Worm (Caenorhabditis elegans) whole organism, L4 larva: ENCODE data around the gene ZK622.5.
A peak's percentile ranks its signal among the peaks of the same experiment; 100 is the strongest.

Experiments
- D1046.2 ChIP-seq: fragments of 200-800 bp; sonication (Bioruptor generic); IDR thresholded peaks from 2 replicates; pipeline ENCODE4 v1.3.6; 2022; ENCODE audit warnings: missing genetic modification characterization, missing compliant biosample characterization
- F10B5.3 ChIP-seq: sonication (generic microtip); optimal IDR thresholded peaks from 2 replicates; lab custom pipeline; 2016; ENCODE audit warnings: mild to moderate bottlenecking, missing genetic modification characterization, missing compliant biosample characterization
- F26F4.8 ChIP-seq: fragments of 200-800 bp; sonication (Bioruptor generic); conservative IDR thresholded peaks from 2 replicates; pipeline ENCODE4 v1.3.6; 2022; ENCODE audit warnings: missing genetic modification characterization, missing compliant biosample characterization
- F37D6.2 ChIP-seq: sonication (generic microtip); optimal IDR thresholded peaks from 2 replicates; lab custom pipeline; 2016; ENCODE audit warnings: mild to moderate bottlenecking, missing genetic modification characterization, missing compliant biosample characterization
- F49E8.2 ChIP-seq: sonication (generic microtip); optimal IDR thresholded peaks from 2 replicates; lab custom pipeline; 2016; ENCODE audit warnings: missing compliant biosample characterization, mild to moderate bottlenecking, missing genetic modification characterization, borderline replicate concordance
- R02D3.7 ChIP-seq: fragments of 150-350 bp; sonication (generic microtip); optimal IDR thresholded peaks from 3 replicates; lab custom pipeline; 2014; ENCODE audit warnings: missing biosample characterization, missing genetic modification characterization
- T20F7.1 ChIP-seq: fragments of 200-800 bp; sonication (Bioruptor generic); optimal IDR thresholded peaks from 2 replicates; lab custom pipeline; 2018; ENCODE audit warnings: mild to moderate bottlenecking, missing genetic modification characterization, missing compliant biosample characterization
- T26A8.4 ChIP-seq: fragments of 200-800 bp; sonication (Bioruptor generic); IDR thresholded peaks from 2 replicates; pipeline ENCODE4 v1.3.6; 2022; ENCODE audit warnings: missing genetic modification characterization, missing compliant biosample characterization
- Y105C5A.15 ChIP-seq: fragments of 200-800 bp; sonication (Bioruptor generic); IDR thresholded peaks from 2 replicates; pipeline ENCODE4 v1.3.6; 2022; ENCODE audit warnings: missing genetic modification characterization, missing compliant biosample characterization
- Y5F2A.4 ChIP-seq: fragments of 200-800 bp; sonication (Bioruptor generic); optimal IDR thresholded peaks from 2 replicates; lab custom pipeline; 2018; ENCODE audit warnings: mild to moderate bottlenecking, missing genetic modification characterization, missing compliant biosample characterization
- aly-2 ChIP-seq: sonication (generic microtip); optimal IDR thresholded peaks from 2 replicates; lab custom pipeline; 2018; ENCODE audit warnings: missing biosample characterization, missing genetic modification characterization
- arid-1 ChIP-seq: fragments of 200-800 bp; sonication (Bioruptor generic); conservative IDR thresholded peaks from 2 replicates; pipeline ENCODE4 v1.3.6; 2022; ENCODE audit warnings: missing genetic modification reagents, missing genetic modification characterization, missing compliant biosample characterization
- ceh-20 ChIP-seq: fragments of 200-800 bp; sonication (Bioruptor generic); IDR thresholded peaks from 2 replicates; pipeline ENCODE4 v1.3.6; 2022; ENCODE audit warnings: missing genetic modification reagents, missing genetic modification characterization, missing compliant biosample characterization
- ceh-32 ChIP-seq: sonication (generic microtip); optimal IDR thresholded peaks from 2 replicates; lab custom pipeline; 2016; ENCODE audit warnings: mild to moderate bottlenecking, missing genetic modification characterization, missing compliant biosample characterization; ENCODE audit not compliant: poor library complexity
- ceh-62 ChIP-seq: sonication (generic microtip); optimal IDR thresholded peaks from 2 replicates; lab custom pipeline; 2017; ENCODE audit warnings: missing biosample characterization, missing genetic modification characterization
- ctbp-1 ChIP-seq: fragments of 200-800 bp; sonication (Bioruptor generic); IDR thresholded peaks from 2 replicates; pipeline ENCODE4 v1.3.6; 2022; ENCODE audit warnings: missing genetic modification reagents, missing genetic modification characterization, missing compliant biosample characterization
- daf-12 ChIP-seq: fragments of 150-350 bp; optimal IDR thresholded peaks from 2 replicates; lab custom pipeline; 2014; ENCODE audit warnings: missing biosample characterization, missing genetic modification reagents, missing genetic modification characterization
- daf-16 ChIP-seq, 3 experiments: sonication (generic microtip); optimal IDR thresholded peaks; 2 replicates each; lab custom pipeline; 2016 to 2017; ENCODE audit warnings: missing genetic modification characterization in 3 of 3, missing genetic modification reagents in 3 of 3, mild to moderate bottlenecking in 2 of 3, missing compliant biosample characterization in 2 of 3, missing biosample characterization in 1 of 3, moderate library complexity in 1 of 3
- daf-8 ChIP-seq: fragments of 200-800 bp; sonication (Bioruptor generic); IDR thresholded peaks from 2 replicates; pipeline ENCODE4 v1.3.6; 2022; ENCODE audit warnings: missing genetic modification characterization, missing compliant biosample characterization
- dmd-6 ChIP-seq: fragments of 200-800 bp; sonication (Bioruptor generic); IDR thresholded peaks from 2 replicates; pipeline ENCODE4 v1.3.6; 2022; ENCODE audit warnings: missing genetic modification reagents, missing genetic modification characterization, missing compliant biosample characterization
- dmd-8 ChIP-seq: fragments of 200-800 bp; sonication (Bioruptor generic); IDR thresholded peaks from 2 replicates; pipeline ENCODE4 v1.3.6; 2022; ENCODE audit warnings: missing genetic modification characterization, missing compliant biosample characterization
- dve-1 ChIP-seq: sonication (generic microtip); optimal IDR thresholded peaks from 2 replicates; lab custom pipeline; 2017; ENCODE audit warnings: antibody characterized with exemption, mild to moderate bottlenecking, missing genetic modification characterization, missing compliant biosample characterization; ENCODE audit not compliant: insufficient read depth
- fos-1 ChIP-seq: fragments of 150-350 bp; optimal IDR thresholded peaks from 2 replicates; lab custom pipeline; 2014; ENCODE audit warnings: missing biosample characterization, missing genetic modification characterization
- hlh-30 ChIP-seq: sonication (generic microtip); optimal IDR thresholded peaks from 2 replicates; lab custom pipeline; 2017; ENCODE audit warnings: antibody characterized with exemption, mild to moderate bottlenecking, missing genetic modification characterization, missing compliant biosample characterization; ENCODE audit not compliant: insufficient read depth
- lim-7 ChIP-seq: fragments of 200-800 bp; sonication (Bioruptor generic); IDR thresholded peaks from 2 replicates; pipeline ENCODE4 v1.3.6; 2022; ENCODE audit warnings: missing genetic modification characterization, missing compliant biosample characterization
- lin-1 ChIP-seq: fragments of 200-800 bp; sonication (Bioruptor generic); IDR thresholded peaks from 2 replicates; pipeline ENCODE4 v1.3.6; 2022; ENCODE audit warnings: missing genetic modification reagents, missing genetic modification characterization, missing compliant biosample characterization
- lir-3 ChIP-seq: sonication (generic microtip); optimal IDR thresholded peaks from 2 replicates; lab custom pipeline; 2016; ENCODE audit warnings: mild to moderate bottlenecking, missing genetic modification characterization, missing compliant biosample characterization
- lsy-2 ChIP-seq, 2 experiments: fragments of 150-350 bp in 1 of 2; sonication (generic microtip) in 1 of 2; optimal IDR thresholded peaks; 2 replicates each; lab custom pipeline; 2014 to 2017; ENCODE audit warnings: missing biosample characterization in 2 of 2, missing genetic modification characterization in 2 of 2
- mdl-1 ChIP-seq, 2 experiments: fragments of 150-350 bp in 1 of 2; sonication (generic microtip) in 1 of 2; optimal IDR thresholded peaks; 2 replicates each; lab custom pipeline; 2014 to 2017; ENCODE audit warnings: missing biosample characterization in 2 of 2, missing genetic modification characterization in 2 of 2
- mdt-29 ChIP-seq: fragments of 200-800 bp; sonication (Bioruptor generic); IDR thresholded peaks from 2 replicates; pipeline ENCODE4 v1.3.6; 2022; ENCODE audit warnings: missing genetic modification reagents, missing genetic modification characterization, missing compliant biosample characterization
- mes-2 ChIP-seq: sonication (generic microtip); optimal IDR thresholded peaks from 2 replicates; lab custom pipeline; 2016; ENCODE audit warnings: missing genotype, mild to moderate bottlenecking, missing genetic modification characterization, missing compliant biosample characterization; ENCODE audit not compliant: poor library complexity, severe bottlenecking
- mxl-3 ChIP-seq: fragments of 200-800 bp; sonication (Bioruptor generic); optimal IDR thresholded peaks from 2 replicates; lab custom pipeline; 2018; ENCODE audit warnings: mild to moderate bottlenecking, missing genetic modification characterization, missing compliant biosample characterization
- nhr-102 ChIP-seq: sonication (generic microtip); optimal IDR thresholded peaks from 2 replicates; lab custom pipeline; 2016; ENCODE audit warnings: mild to moderate bottlenecking, missing genetic modification characterization, moderate library complexity, missing compliant biosample characterization
- nhr-41 ChIP-seq: fragments of 200-800 bp; sonication (Bioruptor generic); IDR thresholded peaks from 2 replicates; pipeline ENCODE4 v1.3.6; 2022; ENCODE audit warnings: missing genetic modification reagents, missing genetic modification characterization, missing compliant biosample characterization
- nhr-48 ChIP-seq: sonication (generic microtip); optimal IDR thresholded peaks from 2 replicates; lab custom pipeline; 2016; ENCODE audit warnings: mild to moderate bottlenecking, missing genetic modification characterization, missing compliant biosample characterization
- php-3 ChIP-seq: fragments of 200-800 bp; sonication (Bioruptor generic); IDR thresholded peaks from 2 replicates; pipeline ENCODE4 v1.3.6; 2022; ENCODE audit warnings: missing genetic modification reagents, missing genetic modification characterization, missing compliant biosample characterization
- saeg-2 ChIP-seq: fragments of 200-800 bp; sonication (Bioruptor generic); IDR thresholded peaks from 2 replicates; pipeline ENCODE4 v1.3.6; 2022; ENCODE audit warnings: missing genetic modification reagents, missing genetic modification characterization, missing compliant biosample characterization
- sdz-12 ChIP-seq: fragments of 200-800 bp; sonication (Bioruptor generic); optimal IDR thresholded peaks from 2 replicates; lab custom pipeline; 2018; ENCODE audit warnings: mild to moderate bottlenecking, missing genetic modification characterization, missing compliant biosample characterization
- skn-1 ChIP-seq: fragments of 150-350 bp; optimal IDR thresholded peaks from 2 replicates; lab custom pipeline; 2014; ENCODE audit warnings: missing biosample characterization, missing genetic modification characterization
- spr-1 ChIP-seq: sonication (generic microtip); optimal IDR thresholded peaks from 2 replicates; lab custom pipeline; 2016; ENCODE audit warnings: mild to moderate bottlenecking, missing genetic modification characterization, missing compliant biosample characterization
- spr-3 ChIP-seq: fragments of 200-800 bp; sonication (Bioruptor generic); optimal IDR thresholded peaks from 2 replicates; lab custom pipeline; 2018; ENCODE audit warnings: mild to moderate bottlenecking, missing genetic modification characterization, missing compliant biosample characterization
- tra-1 ChIP-seq: fragments of 200-800 bp; sonication (Bioruptor generic); IDR thresholded peaks from 2 replicates; pipeline ENCODE4 v1.3.6; 2022; ENCODE audit warnings: missing genetic modification reagents, missing genetic modification characterization, missing compliant biosample characterization
- unc-62 ChIP-seq, 3 experiments: fragments of 150-350 bp in 1 of 3; sonication (generic microtip); optimal IDR thresholded peaks in 2 of 3; peaks in 1 of 3; 1 replicate in 1 of 3; 2 replicates in 2 of 3; lab custom pipeline; 2014 to 2017; ENCODE audit warnings: missing biosample characterization in 3 of 3, missing genetic modification characterization in 3 of 3, missing genetic modification reagents in 3 of 3, missing genotype in 1 of 3
- vab-7 ChIP-seq: fragments of 200-800 bp; sonication (Bioruptor generic); IDR thresholded peaks from 2 replicates; pipeline ENCODE4 v1.3.6; 2022; ENCODE audit warnings: missing genetic modification reagents, missing genetic modification characterization, missing compliant biosample characterization
- zag-1 ChIP-seq: fragments of 150-350 bp; optimal IDR thresholded peaks from 2 replicates; lab custom pipeline; 2014; ENCODE audit warnings: missing biosample characterization, missing genetic modification characterization
- zip-11 ChIP-seq: fragments of 200-800 bp; sonication (Bioruptor generic); IDR thresholded peaks from 2 replicates; pipeline ENCODE4 v1.3.6; 2022; ENCODE audit warnings: missing genetic modification characterization, missing compliant biosample characterization
- zip-2 ChIP-seq: fragments of 150-350 bp; optimal IDR thresholded peaks from 2 replicates; lab custom pipeline; 2014; ENCODE audit warnings: missing biosample characterization, missing genetic modification characterization
- ztf-11 ChIP-seq: fragments of 150-350 bp; optimal IDR thresholded peaks from 2 replicates; lab custom pipeline; 2014; ENCODE audit warnings: missing biosample characterization, missing genetic modification characterization

The ZK622.5 gene

ce11 chrII:5292226-5292752 lies 3.0 kb downstream of the ZK622.5 start, which contains the start of gene ZK622.4 (continued):
- TF ChIP-seq php-3 (0 out of 2 replicates have a peak, but pooled peaks have one; percentile 14), fos-1 (tag; lab: Kevin White, UChicago) (no peak), dmd-6 (peak; percentile 32; the same call in 1 of the 2 replicates), R02D3.7 (tag; lab: Kevin White, UChicago) (no peak), skn-1 (tag; lab: Kevin White, UChicago) (no peak), daf-12 (tag; lab: Kevin White, UChicago) (no peak), zag-1 (no peak), arid-1 (peak; percentile 67), lsy-2 (tag; optimal IDR thresholded peaks at IDR 0.05; lab: Kevin White, UChicago) (peak in 1 of 2 experiments; percentile 72), T20F7.1 (peak; percentile 28), unc-62 (GFP tag; optimal IDR thresholded peaks at IDR 0.05 in 1 of 2; lab: Kevin White, UChicago) (peak in 1 of 2 experiments; percentile 28), unc-62 (tag; optimal IDR thresholded peaks at IDR 0.05; lab: Kevin White, UChicago) (no peak), dmd-8 (GFP tag; lab: Robert Waterston, UW) (peak; percentile 92), vab-7 (GFP tag; lab: Robert Waterston, UW) (peak; percentile 82), zip-11 (GFP tag; lab: Robert Waterston, UW) (peak; percentile 82), sdz-12 (GFP tag; lab: Kevin White, UChicago) (peak; percentile 6), nhr-41 (GFP tag; lab: Robert Waterston, UW) (0 out of 2 replicates have a peak, but pooled peaks have one; percentile 15), aly-2 (tag; lab: Kevin White, UChicago) (peak; percentile 9), F10B5.3 (tag; lab: Kevin White, UChicago) (no peak), spr-1 (tag; lab: Kevin White, UChicago) (peak; percentile 50), hlh-30 (tag; lab: Kevin White, UChicago) (peak; percentile 57), ceh-20 (GFP tag; lab: Robert Waterston, UW) (0 out of 2 replicates have a peak, but pooled peaks have one; percentile 30), daf-16 (GFP tag; optimal IDR thresholded peaks at IDR 0.05; lab: Kevin White, UChicago) (peak; percentile 15 to 79), daf-16 (tag; optimal IDR thresholded peaks at IDR 0.05; lab: Kevin White, UChicago) (peak; percentile 66), mdl-1 (tag; optimal IDR thresholded peaks at IDR 0.05; lab: Kevin White, UChicago) (peak in 1 of 2 experiments; percentile 22), daf-8 (GFP tag; lab: Robert Waterston, UW) (no peak), F37D6.2 (tag; lab: Kevin White, UChicago) (peak; percentile 26), ztf-11 (tag; lab: Kevin White, UChicago) (no peak), lim-7 (GFP tag; lab: Robert Waterston, UW) (peak; percentile 96), saeg-2 (no peak), dve-1 (tag; lab: Kevin White, UChicago) (peak; percentile 67), tra-1 (peak; percentile 69), mes-2 (tag; lab: Kevin White, UChicago) (peak; percentile 72), lin-1 (GFP tag; lab: Robert Waterston, UW) (0 out of 2 replicates have a peak, but pooled peaks have one; percentile 26), lir-3 (tag; lab: Kevin White, UChicago) (peak; percentile 38), ceh-32 (tag; lab: Kevin White, UChicago) (no peak), F49E8.2 (tag; lab: Kevin White, UChicago) (peak; percentile 59), nhr-48 (tag; lab: Kevin White, UChicago) (peak; percentile 64), F26F4.8 (peak; percentile 70; the same call in 1 of the 2 replicates), Y5F2A.4 (GFP tag; lab: Kevin White, UChicago) (peak; percentile 14), Y105C5A.15 (GFP tag; lab: Robert Waterston, UW) (peak; percentile 91; the same call in 1 of the 2 replicates), spr-3 (GFP tag; lab: Kevin White, UChicago) (peak; percentile 45), zip-2 (tag; lab: Kevin White, UChicago) (peak; percentile 48), ceh-62 (tag; lab: Kevin White, UChicago) (no peak), nhr-102 (peak; percentile 64), mxl-3 (GFP tag; lab: Kevin White, UChicago) (peak; percentile 49), ctbp-1 (GFP tag; lab: Robert Waterston, UW) (peak; percentile 67; the same call in 1 of the 2 replicates), D1046.2 (GFP tag; lab: Robert Waterston, UW) (peak; percentile 79; the same call in 1 of the 2 replicates), mdt-29 (GFP tag; lab: Robert Waterston, UW) (peak; percentile 52; the same call in 1 of the 2 replicates), T26A8.4 (GFP tag; lab: Robert Waterston, UW) (peak; percentile 76; the same call in 1 of the 2 replicates)
